Worm (Caenorhabditis elegans) whole organism, L4 larva: ENCODE measurements around the gene B0222.11.

Experiments
- D1046.2 ChIP-seq: fragments of 200-800 bp; sonication (Bioruptor generic); IDR thresholded peaks from 2 replicates; pipeline ENCODE4 v1.3.6; 2022; ENCODE audit warnings: missing genetic modification characterization, missing compliant biosample characterization
- T26A8.4 ChIP-seq: fragments of 200-800 bp; sonication (Bioruptor generic); IDR thresholded peaks from 2 replicates; pipeline ENCODE4 v1.3.6; 2022; ENCODE audit warnings: missing genetic modification characterization, missing compliant biosample characterization
- ZK546.5 ChIP-seq, 2 experiments: sonication (generic microtip); optimal IDR thresholded peaks; 2 replicates each; lab custom pipeline; 2017; ENCODE audit warnings: missing biosample characterization in 2 of 2, missing genetic modification characterization in 2 of 2
- aha-1 ChIP-seq: fragments of 150-350 bp; peaks from one replicate; lab custom pipeline; 2014; ENCODE audit warnings: missing biosample characterization, missing genetic modification characterization
- aly-2 ChIP-seq: sonication (generic microtip); optimal IDR thresholded peaks from 2 replicates; lab custom pipeline; 2018; ENCODE audit warnings: missing biosample characterization, missing genetic modification characterization
- ama-1 ChIP-seq: fragments of 150-350 bp; optimal IDR thresholded peaks from 2 replicates; lab custom pipeline; 2014; ENCODE audit warnings: inconsistent platforms, mixed read lengths
- ces-1 ChIP-seq: fragments of 150-350 bp; sonication (generic microtip); optimal IDR thresholded peaks from 4 replicates; lab custom pipeline; 2014; ENCODE audit warnings: missing biosample characterization, missing genetic modification reagents, missing genetic modification characterization
- cey-2 ChIP-seq: sonication (generic microtip); optimal IDR thresholded peaks from 3 replicates; lab custom pipeline; 2017; ENCODE audit warnings: missing genetic modification characterization, mild to moderate bottlenecking, missing compliant biosample characterization, antibody characterized with exemption, borderline replicate concordance; ENCODE audit not compliant: insufficient read depth
- daf-12 ChIP-seq: fragments of 150-350 bp; optimal IDR thresholded peaks from 2 replicates; lab custom pipeline; 2014; ENCODE audit warnings: missing biosample characterization, missing genetic modification reagents, missing genetic modification characterization
- dpl-1 ChIP-seq: fragments of 150-350 bp; optimal IDR thresholded peaks from 2 replicates; lab custom pipeline; 2014; ENCODE audit warnings: missing biosample characterization, missing genetic modification reagents, missing genetic modification characterization
- fkh-10 ChIP-seq: fragments of 150-350 bp; optimal IDR thresholded peaks from 2 replicates; lab custom pipeline; 2014; ENCODE audit warnings: missing biosample characterization, missing genetic modification reagents, missing genetic modification characterization
- hmg-1.1 ChIP-seq: fragments of 200-800 bp; sonication (Bioruptor generic); IDR thresholded peaks from 2 replicates; pipeline ENCODE4 v1.3.6; 2022; ENCODE audit warnings: missing genetic modification reagents, missing genetic modification characterization, missing compliant biosample characterization
- madf-5 ChIP-seq, 2 experiments: fragments of 200-800 bp; sonication (Bioruptor generic); IDR thresholded peaks; 2 replicates each; pipeline ENCODE4 v1.3.6; 2022; ENCODE audit warnings: missing compliant biosample characterization in 2 of 2, missing genetic modification characterization in 2 of 2
- madf-9 ChIP-seq: fragments of 200-800 bp; sonication (Bioruptor generic); conservative IDR thresholded peaks from 2 replicates; pipeline ENCODE4 v1.3.6; 2022; ENCODE audit warnings: missing genetic modification reagents, missing genetic modification characterization, missing compliant biosample characterization
- mdl-1 ChIP-seq, 2 experiments: fragments of 150-350 bp in 1 of 2; sonication (generic microtip) in 1 of 2; optimal IDR thresholded peaks; 2 replicates each; lab custom pipeline; 2014 to 2017; ENCODE audit warnings: missing biosample characterization in 2 of 2, missing genetic modification characterization in 2 of 2
- mdt-29 ChIP-seq: fragments of 200-800 bp; sonication (Bioruptor generic); IDR thresholded peaks from 2 replicates; pipeline ENCODE4 v1.3.6; 2022; ENCODE audit warnings: missing genetic modification reagents, missing genetic modification characterization, missing compliant biosample characterization
- mep-1 ChIP-seq: fragments of 150-350 bp; sonication (generic microtip); optimal IDR thresholded peaks from 3 replicates; lab custom pipeline; 2014; ENCODE audit warnings: missing biosample characterization, missing genetic modification characterization
- mes-2 ChIP-seq: sonication (generic microtip); optimal IDR thresholded peaks from 2 replicates; lab custom pipeline; 2016; ENCODE audit warnings: missing genotype, mild to moderate bottlenecking, missing genetic modification characterization, missing compliant biosample characterization; ENCODE audit not compliant: poor library complexity, severe bottlenecking
- mxl-2 ChIP-seq: fragments of 200-800 bp; sonication (Bioruptor generic); conservative IDR thresholded peaks from 2 replicates; pipeline ENCODE4 v1.3.6; 2022; ENCODE audit warnings: missing genetic modification reagents, missing genetic modification characterization, missing compliant biosample characterization
- nhr-11 ChIP-seq: fragments of 150-350 bp; optimal IDR thresholded peaks from 2 replicates; lab custom pipeline; 2014; ENCODE audit warnings: missing biosample characterization, missing genetic modification characterization
- nhr-111 ChIP-seq: fragments of 200-800 bp; sonication (Bioruptor generic); optimal IDR thresholded peaks from 2 replicates; lab custom pipeline; 2018; ENCODE audit warnings: mild to moderate bottlenecking, missing genetic modification characterization, missing compliant biosample characterization
- nhr-76 ChIP-seq: fragments of 150-350 bp; optimal IDR thresholded peaks from 2 replicates; lab custom pipeline; 2014; ENCODE audit warnings: missing biosample characterization, missing genetic modification characterization
- rbr-2 ChIP-seq: sonication (generic microtip); optimal IDR thresholded peaks from 2 replicates; lab custom pipeline; 2016; ENCODE audit warnings: missing genotype, missing genetic modification characterization, missing compliant biosample characterization
- skn-1 ChIP-seq: fragments of 150-350 bp; optimal IDR thresholded peaks from 2 replicates; lab custom pipeline; 2014; ENCODE audit warnings: missing biosample characterization, missing genetic modification characterization
- spr-1 ChIP-seq: sonication (generic microtip); optimal IDR thresholded peaks from 2 replicates; lab custom pipeline; 2016; ENCODE audit warnings: mild to moderate bottlenecking, missing genetic modification characterization, missing compliant biosample characterization
- spr-3 ChIP-seq: fragments of 200-800 bp; sonication (Bioruptor generic); optimal IDR thresholded peaks from 2 replicates; lab custom pipeline; 2018; ENCODE audit warnings: mild to moderate bottlenecking, missing genetic modification characterization, missing compliant biosample characterization
- tag-97 ChIP-seq: fragments of 200-800 bp; sonication (Bioruptor generic); IDR thresholded peaks from 2 replicates; pipeline ENCODE4 v1.3.6; 2022; ENCODE audit warnings: missing genetic modification characterization, missing compliant biosample characterization
- tra-1 ChIP-seq: fragments of 200-800 bp; sonication (Bioruptor generic); IDR thresholded peaks from 2 replicates; pipeline ENCODE4 v1.3.6; 2022; ENCODE audit warnings: missing genetic modification reagents, missing genetic modification characterization, missing compliant biosample characterization
- zfp-3 ChIP-seq: fragments of 200-800 bp; sonication (Bioruptor generic); conservative IDR thresholded peaks from 2 replicates; pipeline ENCODE4 v1.3.6; 2022; ENCODE audit warnings: missing genetic modification reagents, missing genetic modification characterization, missing compliant biosample characterization
- ztf-7 ChIP-seq: fragments of 150-350 bp; optimal IDR thresholded peaks from 2 replicates; lab custom pipeline; 2014; ENCODE audit warnings: missing biosample characterization, missing genetic modification characterization

Gene B0222.11

ce11 chrV:9159146-9159717 lies 8.8 kb downstream of the B0222.11 start:
- TF ChIP-seq ama-1 (lab: Kevin White, UChicago) (peak; percentile 79), zfp-3 (GFP tag; lab: Robert Waterston, UW) (peak; percentile 74; the same call in 1 of the 2 replicates), mep-1 (tag; lab: Kevin White, UChicago) (peak; percentile 27), T26A8.4 (GFP tag; lab: Robert Waterston, UW) (peak; percentile 82)

DNA sequence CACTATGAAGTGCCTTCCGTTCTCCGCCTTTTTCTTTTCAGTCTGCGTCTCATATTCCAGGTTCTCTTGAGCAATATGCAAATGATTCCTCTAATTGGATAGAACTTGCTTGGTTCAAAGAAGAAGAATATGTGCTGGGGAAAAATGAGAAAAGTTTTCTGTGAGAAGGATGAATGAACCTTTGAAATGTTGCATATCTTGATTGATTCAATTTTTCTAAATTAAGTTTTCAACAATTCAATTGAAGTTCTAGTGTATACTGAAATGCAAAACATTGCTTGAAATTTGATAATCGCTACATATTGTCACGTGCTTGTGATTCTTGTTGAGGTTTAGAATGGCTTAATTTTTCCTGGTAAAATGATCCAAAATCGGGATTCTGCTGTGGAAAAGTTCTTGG lies 10.4 kb downstream of the B0222.11 start:
- TF ChIP-seq dpl-1 (GFP tag; lab: Kevin White, UChicago) (no peak), spr-1 (tag; lab: Kevin White, UChicago) (no peak), rbr-2 (no peak), hmg-1.1 (GFP tag; lab: Robert Waterston, UW) (no peak), fkh-10 (GFP tag; lab: Kevin White, UChicago) (peak; percentile 81), cey-2 (no peak), skn-1 (tag; lab: Kevin White, UChicago) (no peak), aly-2 (tag; lab: Kevin White, UChicago) (no peak), nhr-111 (no peak), ces-1 (GFP tag; lab: Kevin White, UChicago) (peak; percentile 80), mdl-1 (tag; optimal IDR thresholded peaks at IDR 0.05; lab: Kevin White, UChicago) (peak in 1 of 2 experiments; percentile 2), D1046.2 (GFP tag; lab: Robert Waterston, UW) (no peak), ZK546.5 (tag; optimal IDR thresholded peaks at IDR 0.05; lab: Kevin White, UChicago) (no peak), mxl-2 (GFP tag; lab: Robert Waterston, UW) (no peak)

DNA sequence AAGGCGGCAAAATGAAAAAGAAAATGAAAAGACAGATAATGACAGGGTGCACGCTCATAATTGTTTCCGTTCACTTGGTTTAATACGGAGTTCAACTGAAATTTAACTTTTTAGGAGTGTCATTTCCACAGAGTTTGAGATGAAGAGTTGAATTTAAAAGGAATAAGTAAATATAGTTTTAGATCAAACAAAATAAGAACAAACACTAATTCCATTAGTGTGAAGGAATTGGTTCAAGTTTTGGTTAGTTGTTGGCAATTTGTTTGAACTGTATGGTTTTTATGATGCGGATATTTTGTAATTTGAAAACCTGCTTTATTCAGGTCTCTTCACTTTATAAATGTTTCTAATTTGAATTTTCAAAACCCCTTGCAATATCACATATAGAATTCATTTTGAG lies 11.3 kb downstream of the B0222.11 start, which contains the start of gene B0222.15:
Gene B0222.15 (minus strand): TSS at position 101 of the 400 bp plus-strand sequence.
- TF ChIP-seq tag-97 (GFP tag; lab: Robert Waterston, UW) (no peak), madf-5 (GFP tag; IDR thresholded peaks at IDR 0.05; lab: Robert Waterston, UW) (no peak), spr-3 (no peak)

ce11 chrV:9155616-9156015 lies 12.4 kb downstream of the B0222.11 start:
- TF ChIP-seq daf-12 (no peak), nhr-11 (tag; lab: Kevin White, UChicago) (no peak), mdt-29 (GFP tag; lab: Robert Waterston, UW) (peak; percentile 91), madf-9 (GFP tag; lab: Robert Waterston, UW) (no peak), ztf-7 (no peak), nhr-76 (tag; lab: Kevin White, UChicago) (no peak)

ce11 chrV:9154772-9155171 lies 13.2 kb downstream of the B0222.11 start, which contains the start of gene B0222.5:
B0222.5 (minus strand) TSS chrV:9154872.
- TF ChIP-seq aha-1 (tag; lab: Kevin White, UChicago) (peak; percentile 66), tra-1 (GFP tag; lab: Robert Waterston, UW) (no peak)

DNA sequence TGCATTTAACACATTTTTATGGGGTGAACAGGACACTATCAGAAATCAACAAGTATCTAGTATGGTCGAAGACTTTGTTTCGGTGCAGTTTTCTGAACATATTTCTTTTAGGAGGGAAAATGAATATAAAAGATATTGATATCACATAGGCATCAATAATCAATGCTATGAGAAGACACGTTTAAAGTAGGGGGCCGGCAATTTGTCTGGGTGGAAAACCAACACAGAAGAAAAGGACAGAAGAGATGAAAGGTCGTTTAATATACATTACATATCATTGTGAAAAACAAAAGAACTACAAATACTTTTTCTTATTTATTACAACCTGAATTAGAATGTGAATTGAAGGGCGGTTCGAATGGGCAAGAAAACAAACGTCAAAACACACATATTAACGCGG lies 15.7 kb downstream of the B0222.11 start:
- TF ChIP-seq mes-2 (tag; lab: Kevin White, UChicago) (no peak), ZK546.5 (tag; optimal IDR thresholded peaks at IDR 0.05; lab: Kevin White, UChicago) (no peak), nhr-76 (tag; lab: Kevin White, UChicago) (no peak), mdt-29 (GFP tag; lab: Robert Waterston, UW) (no peak), spr-3 (no peak)
